Fruit fly (Drosophila melanogaster): ENCODE measurements around the gene Obp19b.

DNA sequence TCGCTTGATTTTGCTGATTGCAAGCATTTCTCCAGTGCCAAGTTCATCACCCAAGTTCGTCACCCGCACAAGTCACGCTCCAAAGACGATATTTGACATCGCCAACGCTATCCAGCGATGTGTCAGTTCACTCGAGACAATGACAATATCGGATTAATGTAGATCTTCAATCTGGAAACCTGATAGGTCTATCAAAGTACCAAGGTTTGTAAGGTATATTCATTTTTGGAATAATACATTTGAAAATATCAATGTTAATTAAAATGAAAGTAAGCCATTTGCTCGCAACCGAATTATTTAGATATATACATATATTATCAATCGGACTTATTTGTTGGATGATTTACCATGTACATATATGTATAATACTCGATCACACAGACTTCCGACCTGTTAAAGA lies 2.3 kb downstream of the Obp19b start, which contains the start of gene Obp19c:
- TF ChIP-seq Dll (optimal IDR thresholded peaks at IDR 0.05): no peak
- TF ChIP-seq CG8478 (optimal IDR thresholded peaks at IDR 0.05): no peak
- TF ChIP-seq usp (GFP tag; optimal IDR thresholded peaks at IDR 0.05): no peak
